Fruit fly (Drosophila melanogaster) whole organism: ENCODE data around the gene dgt1.
A peak's percentile ranks its signal among the peaks of the same experiment; 100 is the strongest.

Source experiments
- CG8478 ChIP-seq: fragments of >200 bp; optimal IDR thresholded peaks from 2 replicates; lab custom pipeline; 2018; ENCODE audit warnings: inconsistent platforms
- Dll ChIP-seq: fragments of >200 bp; optimal IDR thresholded peaks from 2 replicates; lab custom pipeline; 2017
- EcR ChIP-seq, 2 experiments: fragments of >200 bp; optimal IDR thresholded peaks; 2 replicates each; lab custom pipeline; 2017; ENCODE audit warnings: missing biosample characterization in 2 of 2, missing genetic modification characterization in 2 of 2, missing genetic modification reagents in 2 of 2
- pan ChIP-seq: fragments of >200 bp; optimal IDR thresholded peaks from 2 replicates; lab custom pipeline; 2017
- psq ChIP-seq: fragments of >200 bp; optimal IDR thresholded peaks from 2 replicates; lab custom pipeline; 2017
- usp ChIP-seq: fragments of >200 bp; optimal IDR thresholded peaks from 2 replicates; lab custom pipeline; 2017; ENCODE audit warnings: missing biosample characterization, missing genetic modification characterization, mixed read lengths

Gene dgt1

dm6 chr3R:29838751-29839150 is 18.5 kb downstream of the dgt1 start:
- TF ChIP-seq pan (lab: Kevin White, UChicago) = no peak
- TF ChIP-seq usp (GFP tag; lab: Kevin White, UChicago) = no peak
- TF ChIP-seq CG8478 (lab: Kevin White, UChicago) = no peak
- TF ChIP-seq Dll (lab: Kevin White, UChicago) = no peak
- no peak for TF ChIP-seq EcR (GFP tag; optimal IDR thresholded peaks at IDR 0.05; lab: Kevin White, UChicago)
- no peak for TF ChIP-seq psq (lab: Kevin White, UChicago)

dm6 chr3R:29837771-29838170 is 19.5 kb downstream of the dgt1 start:
- TF ChIP-seq CG8478 (lab: Kevin White, UChicago) = no peak
- TF ChIP-seq Dll (lab: Kevin White, UChicago) = no peak
- no peak for TF ChIP-seq pan (lab: Kevin White, UChicago)
- no peak for TF ChIP-seq EcR (GFP tag; optimal IDR thresholded peaks at IDR 0.05; lab: Kevin White, UChicago)
- TF ChIP-seq usp (GFP tag; lab: Kevin White, UChicago) = no peak

DNA sequence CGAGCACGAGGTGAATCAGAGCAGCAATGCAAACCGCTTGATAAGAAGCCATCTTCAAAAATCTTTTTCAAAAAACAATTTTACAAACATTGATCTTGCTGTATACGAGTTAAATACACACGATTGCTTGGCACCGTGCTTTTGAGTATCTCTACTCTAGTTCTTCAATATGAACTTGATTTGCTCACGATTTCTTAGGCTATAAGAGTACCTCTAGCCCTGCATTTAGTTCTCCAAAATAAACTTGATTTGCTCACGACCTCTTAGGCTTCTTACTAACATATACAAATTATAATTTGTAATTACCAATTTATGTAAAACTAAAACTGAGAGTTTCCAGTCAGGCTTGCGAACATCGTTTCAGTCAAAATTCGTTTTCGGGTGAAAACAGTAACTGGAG is 21.1 kb downstream of the dgt1 start, which contains the start of gene CG42592:
Gene CG42592, minus strand, starts transcription at position 101 of the 400 bp plus-strand sequence.
- TF ChIP-seq EcR (GFP tag; optimal IDR thresholded peaks at IDR 0.05; lab: Kevin White, UChicago) = no peak
- no peak for TF ChIP-seq CG8478 (lab: Kevin White, UChicago)
- TF ChIP-seq Dll (lab: Kevin White, UChicago) = no peak

- TF ChIP-seq EcR (GFP tag; optimal IDR thresholded peaks at IDR 0.05; lab: Kevin White, UChicago) (no peak), CG8478 (lab: Kevin White, UChicago) (no peak), Dll (lab: Kevin White, UChicago) (no peak), pan (lab: Kevin White, UChicago) (no peak), usp (GFP tag; lab: Kevin White, UChicago) (no peak), psq (lab: Kevin White, UChicago) (no peak)
Observed at dm6 chr3R:29835710-29836049, 21.6 kb downstream of the dgt1 start, which contains the start of gene Prtl99C. Prtl99C (plus strand) TSS chr3R:29835950.

DNA sequence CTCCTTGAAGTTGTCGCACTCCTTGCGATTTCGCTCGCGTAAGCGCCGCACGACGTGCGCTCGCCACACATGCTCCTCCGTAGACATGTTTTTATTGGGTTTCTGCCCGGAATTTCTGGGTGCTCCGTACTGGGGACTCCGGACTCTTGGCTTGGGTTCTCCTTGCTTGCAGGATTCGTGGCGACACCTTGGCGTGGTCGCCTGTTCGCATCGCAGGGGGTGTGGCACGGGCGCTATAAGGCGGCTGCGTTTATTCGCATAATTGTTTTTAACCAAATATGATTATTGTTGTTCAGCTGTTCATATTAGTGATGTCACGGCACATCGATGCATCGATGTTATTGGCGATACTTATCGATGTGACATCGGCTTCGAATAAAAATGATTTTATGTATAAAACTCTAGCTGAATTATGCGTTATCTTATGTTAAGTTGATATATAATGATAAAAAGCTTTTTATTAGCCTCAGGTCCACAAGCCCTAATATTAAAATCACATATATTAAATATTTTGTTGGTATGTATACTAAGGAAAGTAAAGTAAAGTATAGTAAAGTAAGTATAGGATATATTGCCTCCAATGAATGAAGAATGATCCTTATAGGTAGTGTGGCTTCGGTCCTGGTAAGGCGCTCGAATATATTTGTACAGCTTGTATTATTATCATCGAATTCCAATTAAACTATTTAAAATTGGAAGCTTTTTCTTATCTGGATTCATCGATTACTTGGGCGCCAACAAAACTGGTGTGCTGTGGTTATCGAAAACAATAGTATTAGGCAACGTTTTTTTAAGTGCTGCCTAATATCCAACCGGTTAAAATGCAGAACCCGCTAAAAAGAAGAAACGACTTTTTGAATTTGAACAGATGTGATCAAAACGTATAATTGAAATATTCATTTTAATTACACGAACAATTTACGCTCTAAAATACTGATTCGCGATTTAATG is 22.3 kb downstream of the dgt1 start, which contains the start of gene Atg16:
Gene Atg16, minus strand, starts transcription at position 343 of the 951 bp plus-strand sequence.
- TF ChIP-seq usp (GFP tag; lab: Kevin White, UChicago) (no peak), pan (lab: Kevin White, UChicago) (no peak), CG8478 (lab: Kevin White, UChicago) (no peak), psq (lab: Kevin White, UChicago) (no peak), Dll (lab: Kevin White, UChicago) (no peak), EcR (GFP tag; optimal IDR thresholded peaks at IDR 0.05; lab: Kevin White, UChicago) (no peak)

- TF ChIP-seq EcR (GFP tag; optimal IDR thresholded peaks at IDR 0.05; lab: Kevin White, UChicago) = no peak
- TF ChIP-seq psq (lab: Kevin White, UChicago) = no peak
- TF ChIP-seq pan (lab: Kevin White, UChicago) = no peak
Observed at dm6 chr3R:29830925-29831324, 26.4 kb downstream of the dgt1 start.

DNA sequence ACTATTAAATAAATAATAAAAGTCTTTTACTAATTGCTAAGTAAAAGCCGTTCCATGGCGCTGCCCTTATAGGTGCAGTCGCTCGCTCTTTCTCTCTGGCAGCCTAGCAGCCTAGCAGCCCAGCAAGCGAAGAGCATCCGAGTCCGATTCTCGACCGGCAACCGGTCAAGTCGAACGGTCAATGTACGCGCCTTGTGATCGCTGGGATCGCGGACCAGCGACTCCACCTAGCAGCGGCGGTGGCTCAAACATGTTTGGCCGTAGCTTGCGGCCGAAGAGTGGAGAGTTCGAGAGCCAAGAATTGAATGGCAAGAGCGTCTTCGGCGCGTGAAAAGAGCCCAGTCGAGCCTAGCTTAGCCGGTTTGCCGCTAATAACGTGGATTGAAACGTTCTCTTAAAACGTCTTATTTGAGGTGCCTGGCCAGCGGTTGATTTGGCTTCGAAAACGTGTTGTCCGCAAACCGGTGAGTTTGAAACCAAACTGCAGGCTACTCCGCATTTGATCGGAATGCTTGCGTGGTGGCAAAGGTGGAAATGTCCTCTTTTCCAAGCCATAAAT is 28.0 kb downstream of the dgt1 start:
- TF ChIP-seq CG8478 (lab: Kevin White, UChicago) (no peak), pan (lab: Kevin White, UChicago) (no peak), usp (GFP tag; lab: Kevin White, UChicago) (no peak), Dll (lab: Kevin White, UChicago) (no peak), EcR (GFP tag; optimal IDR thresholded peaks at IDR 0.05; lab: Kevin White, UChicago) (no peak), psq (lab: Kevin White, UChicago) (no peak)

dm6 chr3R:29818434-29819268 is 38.6 kb downstream of the dgt1 start, which contains the start of gene neo:
neo (plus strand) TSS chr3R:29819131.
- TF ChIP-seq EcR (GFP tag; optimal IDR thresholded peaks at IDR 0.05; lab: Kevin White, UChicago) = no peak
- TF ChIP-seq Dll (lab: Kevin White, UChicago) = peak; percentile 16

DNA sequence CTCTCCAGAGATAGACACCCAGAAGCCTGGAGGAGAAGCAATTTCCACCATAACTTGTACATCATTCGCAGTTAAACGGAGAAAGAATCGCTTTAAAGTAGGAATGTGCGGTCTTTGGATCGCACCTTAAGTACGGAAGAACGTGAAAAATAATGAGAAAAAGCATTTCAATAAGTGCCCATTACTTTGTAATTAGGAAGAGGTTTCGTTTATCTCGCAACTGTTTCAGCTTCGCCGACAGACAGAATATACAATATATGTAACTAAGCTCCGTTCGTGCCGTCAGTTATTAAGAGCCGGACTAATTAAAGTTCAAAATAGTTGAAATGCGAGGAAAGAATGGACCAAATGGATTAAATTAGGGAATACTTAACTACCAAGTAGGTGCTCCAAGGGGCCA is 39.6 kb downstream of the dgt1 start, which contains the start of gene CG7829:
Gene CG7829, minus strand, starts transcription at position 101 of the 400 bp plus-strand sequence.
- no peak for TF ChIP-seq pan (lab: Kevin White, UChicago)
- no peak for TF ChIP-seq CG8478 (lab: Kevin White, UChicago)
- no peak for TF ChIP-seq psq (lab: Kevin White, UChicago)
- TF ChIP-seq Dll (lab: Kevin White, UChicago) = no peak
- TF ChIP-seq usp (GFP tag; lab: Kevin White, UChicago) = no peak
- TF ChIP-seq EcR (GFP tag; optimal IDR thresholded peaks at IDR 0.05; lab: Kevin White, UChicago) = no peak

dm6 chr3R:29816266-29816665 is 41.0 kb downstream of the dgt1 start, which contains the start of gene Vps16B:
Vps16B (minus strand) TSS chr3R:29816451.
- TF ChIP-seq psq (lab: Kevin White, UChicago) (no peak), CG8478 (lab: Kevin White, UChicago) (no peak), Dll (lab: Kevin White, UChicago) (no peak), EcR (GFP tag; optimal IDR thresholded peaks at IDR 0.05; lab: Kevin White, UChicago) (no peak), pan (lab: Kevin White, UChicago) (no peak), usp (GFP tag; lab: Kevin White, UChicago) (no peak)
